Fruit fly (Drosophila melanogaster): Measurements from ENCODE around the gene Gmd.

The Gmd gene

DNA sequence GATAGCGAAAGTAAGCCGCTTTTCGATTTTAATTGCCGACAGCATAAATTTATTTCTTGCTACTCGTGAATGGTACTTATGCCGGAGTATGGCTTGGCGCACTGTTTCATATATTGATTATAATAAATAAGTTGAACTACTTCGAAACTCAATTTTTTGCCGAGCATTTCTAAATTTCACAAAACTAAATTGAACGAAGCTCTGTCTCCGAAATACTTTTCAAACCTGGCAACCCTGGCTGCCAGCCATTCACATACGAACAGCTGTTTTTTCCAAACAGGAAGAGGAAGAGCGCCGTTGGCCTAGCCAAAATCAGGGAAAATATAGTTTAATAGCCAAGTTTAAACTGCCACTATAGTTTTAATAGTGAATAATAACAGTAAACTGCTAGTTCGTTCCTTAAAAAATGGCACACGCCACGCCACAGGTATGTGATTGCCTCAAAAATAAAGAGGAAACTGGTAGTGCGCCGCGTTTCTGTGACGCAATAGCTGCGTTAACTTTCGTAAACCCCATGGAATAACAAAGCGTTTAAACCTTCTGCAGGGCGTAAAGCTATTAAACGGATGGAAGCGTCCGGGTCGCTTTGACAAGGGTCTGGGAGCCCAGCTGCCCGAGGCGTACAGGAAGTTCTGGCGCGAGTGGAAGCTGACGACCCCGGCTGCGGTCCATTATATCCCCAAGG is 3.0 kb downstream of the Gmd start, which contains the start of gene mRpL28 (continued):
- no peak for TF ChIP-seq ems (GFP tag; optimal IDR thresholded peaks at IDR 0.05)
- TF ChIP-seq CG14667 (GFP tag; IDR thresholded peaks at IDR 0.05), result no peak
- TF ChIP-seq CG5953 (GFP tag; IDR thresholded peaks at IDR 0.05), result no peak
- TF ChIP-seq yki (optimal IDR thresholded peaks at IDR 0.05), result no peak
- TF ChIP-seq CG9797 (GFP tag; optimal IDR thresholded peaks at IDR 0.05), result peak; percentile 21
- no peak for TF ChIP-seq CG1832 (GFP tag; optimal IDR thresholded peaks at IDR 0.05)
- TF ChIP-seq gcm (GFP tag; optimal IDR thresholded peaks at IDR 0.05), result no peak
- TF ChIP-seq en (GFP tag; optimal IDR thresholded peaks at IDR 0.05), result no peak
- no peak for TF ChIP-seq oc (tag; optimal IDR thresholded peaks at IDR 0.05)
- TF ChIP-seq Mrtf (GFP tag; IDR thresholded peaks at IDR 0.05), result no peak
- no peak for TF ChIP-seq ttk (GFP tag; IDR thresholded peaks at IDR 0.05)
- TF ChIP-seq al (GFP tag; IDR thresholded peaks at IDR 0.05), result no peak
- TF ChIP-seq so (GFP tag; IDR thresholded peaks at IDR 0.05), result no peak
- TF ChIP-seq CG13624 (GFP tag; optimal IDR thresholded peaks at IDR 0.05), result peak; percentile 59
- no peak for TF ChIP-seq CG12769 (tag; optimal IDR thresholded peaks at IDR 0.05)
- TF ChIP-seq dpn (GFP tag; optimal IDR thresholded peaks at IDR 0.05), result no peak
- no peak for TF ChIP-seq zf30C (GFP tag; optimal IDR thresholded peaks at IDR 0.05)
- TF ChIP-seq CG8290 (GFP tag; optimal IDR thresholded peaks at IDR 0.05), result no peak
- no peak for TF ChIP-seq CG8290 (tag; optimal IDR thresholded peaks at IDR 0.05)
- TF ChIP-seq CG4360 (GFP tag; IDR thresholded peaks at IDR 0.05), result no peak
- no peak for TF ChIP-seq Bteb2 (GFP tag; optimal IDR thresholded peaks at IDR 0.05)
- no peak for TF ChIP-seq CG11695 (GFP tag; IDR thresholded peaks at IDR 0.05)
- TF ChIP-seq Taf1 (GFP tag; IDR thresholded peaks at IDR 0.05), result no peak
- TF ChIP-seq CG14014 (GFP tag; IDR thresholded peaks at IDR 0.05), result no peak
- peak; percentile 58 for TF ChIP-seq CG2120 (GFP tag; optimal IDR thresholded peaks at IDR 0.05)
- TF ChIP-seq CG6272 (GFP tag; IDR thresholded peaks at IDR 0.05), result no peak
- peak; percentile 20; the same call in 1 of the 2 replicates for TF ChIP-seq chm (GFP tag; IDR thresholded peaks at IDR 0.05)
- TF ChIP-seq dysf (GFP tag; IDR thresholded peaks at IDR 0.05), result no peak
- no peak for TF ChIP-seq zen (tag; optimal IDR thresholded peaks at IDR 0.05)
- no peak for TF ChIP-seq CG16863 (GFP tag; optimal IDR thresholded peaks at IDR 0.05)
- TF ChIP-seq CG3407 (GFP tag; optimal IDR thresholded peaks at IDR 0.05), result no peak
- no peak for TF ChIP-seq H15 (GFP tag; IDR thresholded peaks at IDR 0.05)
- TF ChIP-seq her (GFP tag; optimal IDR thresholded peaks at IDR 0.05), result no peak
- no peak for TF ChIP-seq ro (GFP tag; IDR thresholded peaks at IDR 0.05)
- no peak for TF ChIP-seq E2f1 (GFP tag; IDR thresholded peaks at IDR 0.05)
- no peak for TF ChIP-seq Hand (GFP tag; optimal IDR thresholded peaks at IDR 0.05)
- TF ChIP-seq crp (GFP tag; optimal IDR thresholded peaks at IDR 0.05), result peak; percentile 55 to 95
- no peak for TF ChIP-seq CG3726 (GFP tag; IDR thresholded peaks at IDR 0.05)
- no peak for TF ChIP-seq NC2α (GFP tag; optimal IDR thresholded peaks at IDR 0.05)
- TF ChIP-seq HLH4C (GFP tag; IDR thresholded peaks at IDR 0.05; ENCODE audit: partially characterized antibody), result 0 out of 3 replicates have a peak, but pooled peaks have one; percentile 13
- no peak for TF ChIP-seq Hmr (GFP tag; optimal IDR thresholded peaks at IDR 0.05)
- no peak for TF ChIP-seq maf-S (GFP tag; optimal IDR thresholded peaks at IDR 0.05)
- TF ChIP-seq CG13123 (GFP tag; optimal IDR thresholded peaks at IDR 0.05), result no peak
- no peak for TF ChIP-seq Atf3 (GFP tag; optimal IDR thresholded peaks at IDR 0.05)
- no peak for TF ChIP-seq CG14965 (GFP tag; optimal IDR thresholded peaks at IDR 0.05; ENCODE audit: borderline replicate concordance)
- no peak for TF ChIP-seq Tbp (GFP tag; optimal IDR thresholded peaks at IDR 0.05)
- no peak for TF ChIP-seq CG1024 (GFP tag; IDR thresholded peaks at IDR 0.05)
- no peak for TF ChIP-seq scrt (GFP tag; optimal IDR thresholded peaks at IDR 0.05)
- TF ChIP-seq lab (GFP tag; optimal IDR thresholded peaks at IDR 0.05), result no peak

All from whole organism, embryonic.